Fruit fly (Drosophila melanogaster): ENCODE data around the gene Tsp33B.

Tsp33B gene

dm6 chr2L:11788034-11788433 is 4.1 kb downstream of the Tsp33B start, which contains the start of gene CG14931:
CG14931 (plus strand) TSS chr2L:11788334.
- TF ChIP-seq insv (optimal IDR thresholded peaks at IDR 0.05), result no peak

- TF ChIP-seq psq (optimal IDR thresholded peaks at IDR 0.05), result no peak
- no peak for TF ChIP-seq Sin3A (optimal IDR thresholded peaks at IDR 0.05)
- no peak for TF ChIP-seq insv (optimal IDR thresholded peaks at IDR 0.05)
- no peak for TF ChIP-seq h (optimal IDR thresholded peaks at IDR 0.05)
- TF ChIP-seq Myc (optimal IDR thresholded peaks at IDR 0.05), result no peak
- TF ChIP-seq ttk (optimal IDR thresholded peaks at IDR 0.05), result no peak
Measured at dm6 chr2L:11754402-11754801, 37.8 kb downstream of the Tsp33B start, which contains the start of gene Sfp33A1. Sfp33A1 (minus strand) TSS chr2L:11754502.

dm6 chr2L:11753922-11754321 is 38.2 kb downstream of the Tsp33B start, which contains the start of gene CG42471:
CG42471 (minus strand) TSS chr2L:11754022.
- TF ChIP-seq Myc (optimal IDR thresholded peaks at IDR 0.05), result no peak
- no peak for TF ChIP-seq ttk (optimal IDR thresholded peaks at IDR 0.05)
- TF ChIP-seq insv (optimal IDR thresholded peaks at IDR 0.05), result no peak
- TF ChIP-seq Sin3A (optimal IDR thresholded peaks at IDR 0.05), result no peak
- no peak for TF ChIP-seq psq (optimal IDR thresholded peaks at IDR 0.05)
- no peak for TF ChIP-seq h (optimal IDR thresholded peaks at IDR 0.05)

dm6 chr2L:11753455-11753854 is 38.7 kb downstream of the Tsp33B start, which contains the start of gene CG42470:
CG42470 (minus strand) TSS chr2L:11753555.
- TF ChIP-seq Myc (optimal IDR thresholded peaks at IDR 0.05), result no peak
- no peak for TF ChIP-seq psq (optimal IDR thresholded peaks at IDR 0.05)
- TF ChIP-seq Sin3A (optimal IDR thresholded peaks at IDR 0.05), result no peak
- no peak for TF ChIP-seq h (optimal IDR thresholded peaks at IDR 0.05)
- no peak for TF ChIP-seq ttk (optimal IDR thresholded peaks at IDR 0.05)
- TF ChIP-seq insv (optimal IDR thresholded peaks at IDR 0.05), result no peak

All from Kc167 (cell line).